Worm (Caenorhabditis elegans) whole organism, L4 larva: ENCODE results near the gene C04C11.25.

Experiments used
- D1046.2 ChIP-seq: fragments of 200-800 bp; sonication (Bioruptor generic); IDR thresholded peaks from 2 replicates; pipeline ENCODE4 v1.3.6; 2022; ENCODE audit warnings: missing genetic modification characterization, missing compliant biosample characterization
- F26F4.8 ChIP-seq: fragments of 200-800 bp; sonication (Bioruptor generic); conservative IDR thresholded peaks from 2 replicates; pipeline ENCODE4 v1.3.6; 2022; ENCODE audit warnings: missing genetic modification characterization, missing compliant biosample characterization
- Y5F2A.4 ChIP-seq: fragments of 200-800 bp; sonication (Bioruptor generic); optimal IDR thresholded peaks from 2 replicates; lab custom pipeline; 2018; ENCODE audit warnings: mild to moderate bottlenecking, missing genetic modification characterization, missing compliant biosample characterization
- ZK337.2 ChIP-seq: fragments of 200-800 bp; sonication (Bioruptor generic); IDR thresholded peaks from 2 replicates; pipeline ENCODE4 v1.3.6; 2022; ENCODE audit warnings: missing genetic modification reagents, missing genetic modification characterization, missing compliant biosample characterization
- ZK546.5 ChIP-seq, 2 experiments: sonication (generic microtip); optimal IDR thresholded peaks; 2 replicates each; lab custom pipeline; 2017; ENCODE audit warnings: missing biosample characterization in 2 of 2, missing genetic modification characterization in 2 of 2
- ama-1 ChIP-seq: fragments of 150-350 bp; optimal IDR thresholded peaks from 2 replicates; lab custom pipeline; 2014; ENCODE audit warnings: inconsistent platforms, mixed read lengths
- arid-1 ChIP-seq: fragments of 200-800 bp; sonication (Bioruptor generic); conservative IDR thresholded peaks from 2 replicates; pipeline ENCODE4 v1.3.6; 2022; ENCODE audit warnings: missing genetic modification reagents, missing genetic modification characterization, missing compliant biosample characterization
- attf-4 ChIP-seq: sonication (generic microtip); optimal IDR thresholded peaks from 3 replicates; lab custom pipeline; 2017; ENCODE audit warnings: missing biosample characterization, missing genetic modification characterization
- ceh-82 ChIP-seq: sonication (generic microtip); optimal IDR thresholded peaks from 2 replicates; lab custom pipeline; 2017; ENCODE audit warnings: missing biosample characterization, missing genetic modification characterization
- ces-1 ChIP-seq: fragments of 150-350 bp; sonication (generic microtip); optimal IDR thresholded peaks from 4 replicates; lab custom pipeline; 2014; ENCODE audit warnings: missing biosample characterization, missing genetic modification reagents, missing genetic modification characterization
- cey-2 ChIP-seq: sonication (generic microtip); optimal IDR thresholded peaks from 3 replicates; lab custom pipeline; 2017; ENCODE audit warnings: missing genetic modification characterization, mild to moderate bottlenecking, missing compliant biosample characterization, antibody characterized with exemption, borderline replicate concordance; ENCODE audit not compliant: insufficient read depth
- daf-16 ChIP-seq, 3 experiments: sonication (generic microtip); optimal IDR thresholded peaks; 2 replicates each; lab custom pipeline; 2016 to 2017; ENCODE audit warnings: missing genetic modification characterization in 3 of 3, missing genetic modification reagents in 3 of 3, mild to moderate bottlenecking in 2 of 3, missing compliant biosample characterization in 2 of 3, missing biosample characterization in 1 of 3, moderate library complexity in 1 of 3
- dmd-9 ChIP-seq: fragments of 200-800 bp; sonication (Bioruptor generic); IDR thresholded peaks from 2 replicates; pipeline ENCODE4 v1.3.6; 2022; ENCODE audit warnings: missing genetic modification reagents, missing genetic modification characterization, missing compliant biosample characterization
- dpl-1 ChIP-seq: fragments of 150-350 bp; optimal IDR thresholded peaks from 2 replicates; lab custom pipeline; 2014; ENCODE audit warnings: missing biosample characterization, missing genetic modification reagents, missing genetic modification characterization
- duxl-1 ChIP-seq: sonication (generic microtip); optimal IDR thresholded peaks from 2 replicates; lab custom pipeline; 2016; ENCODE audit warnings: mild to moderate bottlenecking, missing genetic modification characterization, moderate library complexity, missing compliant biosample characterization; ENCODE audit not compliant: poor library complexity
- egl-27 ChIP-seq: sonication (generic microtip); optimal IDR thresholded peaks from 3 replicates; lab custom pipeline; 2017; ENCODE audit warnings: missing biosample characterization, missing genetic modification reagents, missing genetic modification characterization
- gei-8 ChIP-seq: fragments of 200-800 bp; sonication (Bioruptor generic); optimal IDR thresholded peaks from 2 replicates; lab custom pipeline; 2018; ENCODE audit warnings: mild to moderate bottlenecking, missing genetic modification characterization, missing compliant biosample characterization
- jun-1 ChIP-seq: fragments of 150-350 bp; optimal IDR thresholded peaks from 2 replicates; lab custom pipeline; 2014; ENCODE audit warnings: missing biosample characterization, missing genetic modification reagents, missing genetic modification characterization
- lin-13 ChIP-seq: fragments of 150-350 bp; optimal IDR thresholded peaks from 2 replicates; lab custom pipeline; 2014; ENCODE audit warnings: missing biosample characterization, missing genetic modification reagents, missing genetic modification characterization
- lsy-2 ChIP-seq, 2 experiments: fragments of 150-350 bp in 1 of 2; sonication (generic microtip) in 1 of 2; optimal IDR thresholded peaks; 2 replicates each; lab custom pipeline; 2014 to 2017; ENCODE audit warnings: missing biosample characterization in 2 of 2, missing genetic modification characterization in 2 of 2
- madf-5 ChIP-seq, 2 experiments: fragments of 200-800 bp; sonication (Bioruptor generic); IDR thresholded peaks; 2 replicates each; pipeline ENCODE4 v1.3.6; 2022; ENCODE audit warnings: missing compliant biosample characterization in 2 of 2, missing genetic modification characterization in 2 of 2
- mdl-1 ChIP-seq, 2 experiments: fragments of 150-350 bp in 1 of 2; sonication (generic microtip) in 1 of 2; optimal IDR thresholded peaks; 2 replicates each; lab custom pipeline; 2014 to 2017; ENCODE audit warnings: missing biosample characterization in 2 of 2, missing genetic modification characterization in 2 of 2
- mep-1 ChIP-seq: fragments of 150-350 bp; sonication (generic microtip); optimal IDR thresholded peaks from 3 replicates; lab custom pipeline; 2014; ENCODE audit warnings: missing biosample characterization, missing genetic modification characterization
- mes-2 ChIP-seq: sonication (generic microtip); optimal IDR thresholded peaks from 2 replicates; lab custom pipeline; 2016; ENCODE audit warnings: missing genotype, mild to moderate bottlenecking, missing genetic modification characterization, missing compliant biosample characterization; ENCODE audit not compliant: poor library complexity, severe bottlenecking
- nhr-102 ChIP-seq: sonication (generic microtip); optimal IDR thresholded peaks from 2 replicates; lab custom pipeline; 2016; ENCODE audit warnings: mild to moderate bottlenecking, missing genetic modification characterization, moderate library complexity, missing compliant biosample characterization
- nhr-111 ChIP-seq: fragments of 200-800 bp; sonication (Bioruptor generic); optimal IDR thresholded peaks from 2 replicates; lab custom pipeline; 2018; ENCODE audit warnings: mild to moderate bottlenecking, missing genetic modification characterization, missing compliant biosample characterization
- nhr-237 ChIP-seq: sonication (generic microtip); optimal IDR thresholded peaks from 2 replicates; lab custom pipeline; 2017; ENCODE audit warnings: missing biosample characterization, missing genetic modification characterization
- nhr-25 ChIP-seq: sonication (generic microtip); optimal IDR thresholded peaks from 2 replicates; lab custom pipeline; 2017; ENCODE audit warnings: missing genetic modification characterization, mild to moderate bottlenecking, missing compliant biosample characterization, antibody characterized with exemption, moderate library complexity, borderline replicate concordance; ENCODE audit not compliant: insufficient read depth
- nhr-41 ChIP-seq: fragments of 200-800 bp; sonication (Bioruptor generic); IDR thresholded peaks from 2 replicates; pipeline ENCODE4 v1.3.6; 2022; ENCODE audit warnings: missing genetic modification reagents, missing genetic modification characterization, missing compliant biosample characterization
- nhr-48 ChIP-seq: sonication (generic microtip); optimal IDR thresholded peaks from 2 replicates; lab custom pipeline; 2016; ENCODE audit warnings: mild to moderate bottlenecking, missing genetic modification characterization, missing compliant biosample characterization
- nhr-6 ChIP-seq: fragments of 150-350 bp; optimal IDR thresholded peaks from 2 replicates; lab custom pipeline; 2014; ENCODE audit warnings: missing biosample characterization, missing genetic modification characterization
- nhr-77 ChIP-seq: fragments of 150-350 bp; optimal IDR thresholded peaks from 2 replicates; lab custom pipeline; 2014; ENCODE audit warnings: missing biosample characterization, missing genetic modification characterization
- pha-4 ChIP-seq, 2 experiments: fragments of 150-350 bp in 1 of 2; fragments of 200-800 bp in 1 of 2; sonication (Bioruptor generic) in 1 of 2; IDR thresholded peaks in 1 of 2; optimal IDR thresholded peaks in 1 of 2; 2 replicates each; pipeline versions ENCODE4 v1.3.6 to Lab custom; 2014 to 2022; ENCODE audit warnings: missing genetic modification characterization in 2 of 2, missing genetic modification reagents in 2 of 2, missing biosample characterization in 1 of 2, missing compliant biosample characterization in 1 of 2
- rbr-2 ChIP-seq: sonication (generic microtip); optimal IDR thresholded peaks from 2 replicates; lab custom pipeline; 2016; ENCODE audit warnings: missing genotype, missing genetic modification characterization, missing compliant biosample characterization
- sdz-12 ChIP-seq: fragments of 200-800 bp; sonication (Bioruptor generic); optimal IDR thresholded peaks from 2 replicates; lab custom pipeline; 2018; ENCODE audit warnings: mild to moderate bottlenecking, missing genetic modification characterization, missing compliant biosample characterization
- set-16 ChIP-seq: fragments of 200-800 bp; sonication (Bioruptor generic); IDR thresholded peaks from 2 replicates; pipeline ENCODE4 v1.3.6; 2022; ENCODE audit warnings: missing genetic modification reagents, missing genetic modification characterization, missing compliant biosample characterization
- skn-1 ChIP-seq: fragments of 150-350 bp; optimal IDR thresholded peaks from 2 replicates; lab custom pipeline; 2014; ENCODE audit warnings: missing biosample characterization, missing genetic modification characterization
- snpc-4 ChIP-seq: fragments of 150-350 bp; optimal IDR thresholded peaks from 2 replicates; lab custom pipeline; 2014; ENCODE audit warnings: missing biosample characterization, missing genetic modification characterization
- spr-1 ChIP-seq: sonication (generic microtip); optimal IDR thresholded peaks from 2 replicates; lab custom pipeline; 2016; ENCODE audit warnings: mild to moderate bottlenecking, missing genetic modification characterization, missing compliant biosample characterization
- spr-3 ChIP-seq: fragments of 200-800 bp; sonication (Bioruptor generic); optimal IDR thresholded peaks from 2 replicates; lab custom pipeline; 2018; ENCODE audit warnings: mild to moderate bottlenecking, missing genetic modification characterization, missing compliant biosample characterization
- unc-130 ChIP-seq: sonication (generic microtip); optimal IDR thresholded peaks from 2 replicates; lab custom pipeline; 2016; ENCODE audit warnings: missing genetic modification reagents, missing genetic modification characterization, missing compliant biosample characterization
- unc-62 ChIP-seq, 3 experiments: fragments of 150-350 bp in 1 of 3; sonication (generic microtip); optimal IDR thresholded peaks in 2 of 3; peaks in 1 of 3; 1 replicate in 1 of 3; 2 replicates in 2 of 3; lab custom pipeline; 2014 to 2017; ENCODE audit warnings: missing biosample characterization in 3 of 3, missing genetic modification characterization in 3 of 3, missing genetic modification reagents in 3 of 3, missing genotype in 1 of 3
- zfp-2 ChIP-seq: sonication (generic microtip); optimal IDR thresholded peaks from 2 replicates; lab custom pipeline; 2016; ENCODE audit warnings: mild to moderate bottlenecking, missing genetic modification characterization, missing compliant biosample characterization
- ztf-7 ChIP-seq: fragments of 150-350 bp; optimal IDR thresholded peaks from 2 replicates; lab custom pipeline; 2014; ENCODE audit warnings: missing biosample characterization, missing genetic modification characterization

The C04C11.25 gene

ce11 chrX:14029392-14029791 lies 14.1 kb upstream of the C04C11.25 start:
- TF ChIP-seq pha-4 (GFP tag; IDR thresholded peaks at IDR 0.05; lab: Robert Waterston, UW) (no peak), pha-4 (tag; optimal IDR thresholded peaks at IDR 0.05; lab: Kevin White, UChicago) (no peak), unc-62 (GFP tag; optimal IDR thresholded peaks at IDR 0.05 in 1 of 2; lab: Kevin White, UChicago) (peak in 1 of 2 experiments; percentile 97), unc-62 (tag; optimal IDR thresholded peaks at IDR 0.05; lab: Kevin White, UChicago) (no peak), rbr-2 (tag; lab: Kevin White, UChicago) (no peak), ztf-7 (tag; lab: Kevin White, UChicago) (no peak), duxl-1 (tag; lab: Kevin White, UChicago) (no peak)

DNA sequence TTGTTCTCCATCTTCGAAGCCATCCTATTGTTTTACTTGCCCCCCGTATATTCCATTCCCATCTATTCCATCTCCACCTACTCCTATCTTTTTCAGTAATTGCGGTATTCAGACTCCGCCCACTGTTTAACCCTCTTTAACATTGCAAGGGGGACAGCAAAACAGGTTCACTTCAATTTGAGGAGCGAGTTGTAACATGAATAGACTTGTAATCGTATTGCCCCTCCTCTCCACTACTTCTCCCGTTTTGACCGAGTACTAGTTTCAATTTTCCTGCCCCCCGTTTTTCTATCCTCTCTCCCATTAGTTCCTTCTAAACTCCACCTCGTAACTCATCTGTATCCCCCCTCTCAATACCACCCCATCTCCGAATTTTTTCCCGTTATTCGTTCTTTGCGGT lies 13.2 kb upstream of the C04C11.25 start:
- TF ChIP-seq snpc-4 (tag; lab: Kevin White, UChicago) = no peak
- no peak for TF ChIP-seq Y5F2A.4 (GFP tag; lab: Kevin White, UChicago)
- no peak for TF ChIP-seq ces-1
- TF ChIP-seq skn-1 (tag; lab: Kevin White, UChicago) = no peak
- TF ChIP-seq sdz-12 = no peak
- no peak for TF ChIP-seq spr-1 (tag; lab: Kevin White, UChicago)
- TF ChIP-seq D1046.2 (GFP tag; lab: Robert Waterston, UW) = no peak
- TF ChIP-seq nhr-237 (tag; lab: Kevin White, UChicago) = no peak
- no peak for TF ChIP-seq F26F4.8 (GFP tag; lab: Robert Waterston, UW)
- no peak for TF ChIP-seq dpl-1 (GFP tag; lab: Kevin White, UChicago)
- no peak for TF ChIP-seq nhr-77
- TF ChIP-seq lin-13 = no peak
- TF ChIP-seq egl-27 (tag; lab: Kevin White, UChicago) = no peak
- TF ChIP-seq nhr-41 = no peak
- TF ChIP-seq daf-16 (GFP tag; optimal IDR thresholded peaks at IDR 0.05; lab: Kevin White, UChicago) = no peak
- no peak for TF ChIP-seq daf-16 (tag; optimal IDR thresholded peaks at IDR 0.05; lab: Kevin White, UChicago)
- no peak for TF ChIP-seq lsy-2 (tag; optimal IDR thresholded peaks at IDR 0.05; lab: Kevin White, UChicago)
- no peak for TF ChIP-seq nhr-6 (tag; lab: Kevin White, UChicago)
- TF ChIP-seq pha-4 (GFP tag; IDR thresholded peaks at IDR 0.05; lab: Robert Waterston, UW) = no peak
- TF ChIP-seq pha-4 (tag; optimal IDR thresholded peaks at IDR 0.05; lab: Kevin White, UChicago) = no peak

- no peak for TF ChIP-seq cey-2 (tag; lab: Kevin White, UChicago)
- no peak for TF ChIP-seq set-16 (GFP tag; lab: Robert Waterston, UW)
- no peak for TF ChIP-seq ZK546.5 (tag; optimal IDR thresholded peaks at IDR 0.05; lab: Kevin White, UChicago)
- no peak for TF ChIP-seq dmd-9 (GFP tag; lab: Robert Waterston, UW)
- TF ChIP-seq nhr-48 (tag; lab: Kevin White, UChicago) = no peak
Measured at ce11 chrX:14026893-14027292, 11.6 kb upstream of the C04C11.25 start.

DNA sequence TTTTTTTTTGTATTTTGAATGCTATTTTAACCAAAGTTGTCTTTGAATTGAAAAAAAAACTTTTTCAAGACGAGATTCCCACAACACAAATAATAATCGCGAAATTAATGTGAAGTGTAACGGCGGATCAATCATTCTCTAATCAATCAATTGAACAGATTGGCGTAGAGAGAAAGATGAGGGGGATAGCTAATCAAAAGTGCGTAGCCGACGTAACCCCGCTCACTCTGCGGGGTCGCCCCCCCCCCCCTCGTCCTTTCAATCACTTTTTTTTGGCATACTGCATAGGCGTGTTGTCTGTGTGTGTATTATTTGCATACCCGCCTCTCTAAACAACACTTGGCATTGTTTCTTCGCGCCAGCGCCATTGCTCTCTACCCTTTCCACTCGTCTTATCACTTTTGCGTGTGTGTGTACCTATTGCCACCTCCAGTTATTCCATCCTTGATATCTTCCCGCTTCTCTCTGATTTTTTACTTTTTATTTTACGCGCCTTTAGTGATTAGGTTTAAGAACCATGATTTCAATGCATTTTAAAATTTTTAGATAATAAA lies 9.2 kb upstream of the C04C11.25 start:
- no peak for TF ChIP-seq attf-4 (tag; lab: Kevin White, UChicago)
- TF ChIP-seq gei-8 (GFP tag; lab: Kevin White, UChicago) = no peak
- TF ChIP-seq lsy-2 (tag; optimal IDR thresholded peaks at IDR 0.05; lab: Kevin White, UChicago) = no peak
- no peak for TF ChIP-seq ceh-82 (tag; lab: Kevin White, UChicago)
- no peak for TF ChIP-seq nhr-111
- TF ChIP-seq mdl-1 (tag; optimal IDR thresholded peaks at IDR 0.05; lab: Kevin White, UChicago) = no peak
- TF ChIP-seq zfp-2 (tag; lab: Kevin White, UChicago) = no peak
- peak; percentile 1 for TF ChIP-seq nhr-25 (tag; lab: Kevin White, UChicago)
- peak; percentile 14 for TF ChIP-seq mes-2
- TF ChIP-seq arid-1 (GFP tag; lab: Robert Waterston, UW) = no peak
- TF ChIP-seq ama-1 = no peak
- TF ChIP-seq mep-1 (tag; lab: Kevin White, UChicago) = peak; percentile 49
- TF ChIP-seq madf-5 (GFP tag; IDR thresholded peaks at IDR 0.05; lab: Robert Waterston, UW) = no peak
- peak; percentile 71; the same call in 1 of the 2 replicates for TF ChIP-seq nhr-41
- TF ChIP-seq sdz-12 = no peak
- no peak for TF ChIP-seq nhr-102 (tag; lab: Kevin White, UChicago)
- no peak for TF ChIP-seq jun-1 (tag; lab: Kevin White, UChicago)
- no peak for TF ChIP-seq unc-130 (GFP tag; lab: Kevin White, UChicago)
- no peak for TF ChIP-seq spr-3 (GFP tag; lab: Kevin White, UChicago)
- no peak for TF ChIP-seq ZK337.2
